Worm (Caenorhabditis elegans) whole organism, mixed stage, embryonic: Measurements from ENCODE around the gene lido-6.

Experiments used
- M03D4.4 ChIP-seq: sonication (generic microtip); optimal IDR thresholded peaks from 2 replicates; lab custom pipeline; 2017; ENCODE audit warnings: mild to moderate bottlenecking, missing genetic modification characterization, missing compliant biosample characterization
- bed-3 ChIP-seq: fragments of 200-800 bp; sonication (Bioruptor generic); optimal IDR thresholded peaks from 3 replicates; lab custom pipeline; 2018; ENCODE audit warnings: mild to moderate bottlenecking, missing genetic modification characterization, moderate library complexity, missing compliant biosample characterization
- blmp-1 ChIP-seq: fragments of 150-350 bp; optimal IDR thresholded peaks from 2 replicates; lab custom pipeline; 2014; ENCODE audit warnings: missing biosample characterization, missing genetic modification characterization
- ceh-39 ChIP-seq: fragments of 150-350 bp; optimal IDR thresholded peaks from 2 replicates; lab custom pipeline; 2014; ENCODE audit warnings: missing biosample characterization, missing genetic modification characterization
- ceh-83 ChIP-seq: fragments of 200-800 bp; sonication (Bioruptor generic); optimal IDR thresholded peaks from 2 replicates; lab custom pipeline; 2018; ENCODE audit warnings: mild to moderate bottlenecking, missing genetic modification characterization, missing compliant biosample characterization
- cnd-1 ChIP-seq: fragments of 200-800 bp; sonication (Bioruptor generic); optimal IDR thresholded peaks from 2 replicates; lab custom pipeline; 2018; ENCODE audit warnings: mild to moderate bottlenecking, missing genetic modification characterization, missing compliant biosample characterization
- drap-1 ChIP-seq: fragments of 200-800 bp; sonication (Bioruptor generic); optimal IDR thresholded peaks from 3 replicates; lab custom pipeline; 2018; ENCODE audit warnings: mild to moderate bottlenecking, missing genetic modification characterization, missing compliant biosample characterization
- elt-1 ChIP-seq: sonication (generic microtip); optimal IDR thresholded peaks from 2 replicates; lab custom pipeline; 2017; ENCODE audit warnings: missing genetic modification characterization, mild to moderate bottlenecking, missing compliant biosample characterization, antibody characterized with exemption, moderate library complexity, borderline replicate concordance; ENCODE audit not compliant: insufficient read depth
- flh-1 ChIP-seq: fragments of 200-800 bp; sonication (Bioruptor generic); optimal IDR thresholded peaks from 2 replicates; lab custom pipeline; 2018; ENCODE audit warnings: mild to moderate bottlenecking, missing genetic modification characterization, moderate library complexity, missing compliant biosample characterization
- ham-2 ChIP-seq: fragments of 200-800 bp; sonication (Bioruptor generic); optimal IDR thresholded peaks from 2 replicates; lab custom pipeline; 2018; ENCODE audit warnings: mild to moderate bottlenecking, missing genetic modification characterization, missing compliant biosample characterization
- hlh-1 ChIP-seq: fragments of 150-350 bp; optimal IDR thresholded peaks from 2 replicates; lab custom pipeline; 2014; ENCODE audit warnings: missing biosample characterization, missing genetic modification reagents, missing genetic modification characterization
- lin-13 ChIP-seq: fragments of 150-350 bp; optimal IDR thresholded peaks from 2 replicates; lab custom pipeline; 2014; ENCODE audit warnings: missing biosample characterization, missing genetic modification characterization
- lin-32 ChIP-seq: fragments of 200-800 bp; sonication (Bioruptor generic); optimal IDR thresholded peaks from 2 replicates; lab custom pipeline; 2018; ENCODE audit warnings: mild to moderate bottlenecking, missing genetic modification characterization, missing compliant biosample characterization
- mab-5 ChIP-seq: fragments of 150-350 bp; optimal IDR thresholded peaks from 2 replicates; lab custom pipeline; 2014; ENCODE audit warnings: missing biosample characterization, missing genetic modification characterization
- mep-1 ChIP-seq: fragments of 150-350 bp; optimal IDR thresholded peaks from 2 replicates; lab custom pipeline; 2017; ENCODE audit warnings: missing biosample characterization, missing genetic modification reagents, missing genetic modification characterization, inconsistent platforms
- mls-2 ChIP-seq: sonication (generic microtip); optimal IDR thresholded peaks from 2 replicates; lab custom pipeline; 2016; ENCODE audit warnings: mild to moderate bottlenecking, missing genetic modification characterization, moderate library complexity, missing compliant biosample characterization
- nhr-12 ChIP-seq: fragments of 150-350 bp; optimal IDR thresholded peaks from 2 replicates; lab custom pipeline; 2014; ENCODE audit warnings: missing biosample characterization, missing genetic modification characterization
- nhr-2 ChIP-seq: fragments of 150-350 bp; optimal IDR thresholded peaks from 2 replicates; lab custom pipeline; 2014; ENCODE audit warnings: missing biosample characterization, missing genetic modification characterization
- nhr-237 ChIP-seq: fragments of 150-350 bp; optimal IDR thresholded peaks from 2 replicates; lab custom pipeline; 2014; ENCODE audit warnings: missing biosample characterization, missing genetic modification characterization
- nhr-76 ChIP-seq: sonication (generic microtip); optimal IDR thresholded peaks from 2 replicates; lab custom pipeline; 2017; ENCODE audit warnings: missing biosample characterization, missing genetic modification characterization
- pha-4 ChIP-seq: fragments of 150-350 bp; optimal IDR thresholded peaks from 2 replicates; lab custom pipeline; 2018; ENCODE audit warnings: missing biosample characterization, missing genetic modification reagents, missing genetic modification characterization
- sem-2 ChIP-seq: fragments of 200-800 bp; sonication (Bioruptor generic); optimal IDR thresholded peaks from 2 replicates; lab custom pipeline; 2018; ENCODE audit warnings: mild to moderate bottlenecking, missing genetic modification characterization, missing compliant biosample characterization
- snpc-4 ChIP-seq: fragments of 150-350 bp; optimal IDR thresholded peaks from 2 replicates; lab custom pipeline; 2014; ENCODE audit warnings: missing biosample characterization, missing genetic modification characterization
- tbx-8 ChIP-seq: fragments of 200-800 bp; sonication (Bioruptor generic); optimal IDR thresholded peaks from 2 replicates; lab custom pipeline; 2018; ENCODE audit warnings: mild to moderate bottlenecking, missing genetic modification characterization, moderate library complexity, missing compliant biosample characterization
- unc-39 ChIP-seq: fragments of 150-350 bp; optimal IDR thresholded peaks from 2 replicates; lab custom pipeline; 2014; ENCODE audit warnings: missing biosample characterization, missing genetic modification characterization
- unc-62 ChIP-seq: fragments of 150-350 bp; optimal IDR thresholded peaks from 2 replicates; lab custom pipeline; 2014; ENCODE audit warnings: missing biosample characterization, missing genetic modification reagents, missing genetic modification characterization
- zip-8 ChIP-seq: fragments of 150-350 bp; optimal IDR thresholded peaks from 2 replicates; lab custom pipeline; 2014; ENCODE audit warnings: missing biosample characterization, missing genetic modification characterization
- ztf-11 ChIP-seq: fragments of 150-350 bp; optimal IDR thresholded peaks from 2 replicates; lab custom pipeline; 2014; ENCODE audit warnings: missing biosample characterization, missing genetic modification characterization

The lido-6 gene

ce11 chrX:17146545-17146944, 31.6 kb upstream of the lido-6 start:
- TF ChIP-seq snpc-4 (tag; lab: Kevin White, UChicago) (no peak), ham-2 (no peak), mls-2 (tag; lab: Kevin White, UChicago) (no peak), tbx-8 (GFP tag; lab: Kevin White, UChicago) (no peak), ceh-83 (GFP tag; lab: Kevin White, UChicago) (no peak), elt-1 (tag; lab: Kevin White, UChicago) (no peak), cnd-1 (no peak)

ce11 chrX:17140447-17140846, 25.5 kb upstream of the lido-6 start:
- TF ChIP-seq ceh-39 (tag; lab: Kevin White, UChicago) (no peak), blmp-1 (no peak), mls-2 (tag; lab: Kevin White, UChicago) (no peak), pha-4 (tag; lab: Kevin White, UChicago) (no peak), ceh-83 (GFP tag; lab: Kevin White, UChicago) (no peak), nhr-2 (no peak), tbx-8 (GFP tag; lab: Kevin White, UChicago) (no peak), sem-2 (GFP tag; lab: Kevin White, UChicago) (no peak), lin-32 (GFP tag; lab: Kevin White, UChicago) (no peak), M03D4.4 (tag; lab: Kevin White, UChicago) (no peak)

DNA sequence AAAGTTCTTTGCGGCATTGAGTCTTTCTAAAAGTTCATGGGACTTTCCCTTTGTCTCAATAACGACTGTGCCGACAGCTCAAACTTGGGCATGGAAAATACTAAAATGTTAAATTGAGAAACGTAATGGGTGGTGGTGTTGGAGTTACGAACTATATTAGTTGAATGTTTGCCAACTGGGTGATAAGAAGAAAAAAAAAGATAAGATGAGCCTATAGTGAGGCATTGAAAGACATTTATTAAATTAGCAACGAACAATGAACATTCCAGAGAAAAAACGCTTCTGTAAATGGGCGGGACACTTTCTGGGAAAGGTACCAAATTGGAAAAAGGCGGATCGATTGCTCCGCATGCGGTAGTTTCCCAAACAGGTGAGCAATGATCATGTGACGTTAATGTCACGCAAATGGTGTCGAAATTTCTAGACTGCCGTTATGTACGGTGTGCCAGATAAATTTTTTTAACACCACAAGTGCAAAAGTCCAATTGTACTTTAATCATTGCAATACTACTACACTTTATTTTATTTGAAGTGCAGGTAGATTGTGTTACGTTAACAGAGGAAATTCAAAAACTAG, 24.3 kb upstream of the lido-6 start:
- TF ChIP-seq drap-1 (GFP tag; lab: Kevin White, UChicago) (no peak), ztf-11 (no peak), elt-1 (tag; lab: Kevin White, UChicago) (no peak), flh-1 (GFP tag; lab: Kevin White, UChicago) (no peak), blmp-1 (no peak)

DNA sequence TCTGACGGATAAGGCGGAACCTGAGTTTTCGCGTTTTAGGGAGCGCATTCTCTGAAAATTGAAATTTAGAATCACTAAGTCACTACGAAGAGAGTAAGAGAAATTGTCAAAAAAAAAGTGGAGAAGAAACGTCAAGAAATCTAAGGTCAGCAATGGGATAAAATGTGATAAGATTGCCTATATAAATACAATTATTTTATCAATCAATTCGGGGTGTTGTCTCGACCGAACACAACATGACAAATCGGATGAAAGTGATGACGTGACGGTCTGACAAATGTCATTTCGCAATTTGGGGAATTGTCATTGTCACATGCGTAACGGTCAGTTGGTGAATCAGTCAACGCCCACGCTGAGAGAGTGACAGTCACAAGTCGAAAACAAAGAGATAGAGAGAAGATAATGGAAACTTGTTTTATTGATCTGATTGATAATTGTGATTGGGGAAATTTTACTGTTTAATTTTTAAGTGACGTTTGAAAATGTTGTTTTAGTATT, 23.1 kb upstream of the lido-6 start, which contains the start of gene cnp-3:
cnp-3 (minus strand) TSS at position 51 of the 498 bp plus-strand sequence.
- no peak for TF ChIP-seq drap-1 (GFP tag; lab: Kevin White, UChicago)
- TF ChIP-seq unc-62, result peak; percentile 59

DNA sequence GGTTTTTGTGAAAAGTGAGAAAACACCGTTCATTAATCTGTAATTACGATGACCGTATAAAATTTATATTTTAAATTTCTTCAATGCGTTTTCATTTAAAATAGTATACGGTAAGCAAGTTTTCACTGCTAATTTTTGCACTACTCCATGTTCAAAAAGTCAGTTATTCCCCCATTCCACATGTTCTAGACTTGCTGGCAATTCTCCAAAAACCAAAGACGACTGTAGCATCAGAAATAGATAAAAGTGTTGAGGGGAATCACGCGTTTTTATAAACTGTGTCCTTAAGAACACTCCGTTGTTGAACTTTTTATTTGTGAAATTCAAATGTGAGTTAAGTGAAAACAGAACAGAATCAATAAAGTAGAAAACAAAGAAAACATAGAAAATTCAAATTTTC, 20.7 kb upstream of the lido-6 start:
- TF ChIP-seq mep-1, result no peak
- TF ChIP-seq unc-62, result no peak
- no peak for TF ChIP-seq nhr-237 (tag; lab: Kevin White, UChicago)

- TF ChIP-seq pha-4 (tag; lab: Kevin White, UChicago) (no peak), unc-39 (tag; lab: Kevin White, UChicago) (no peak), blmp-1 (no peak), tbx-8 (GFP tag; lab: Kevin White, UChicago) (no peak), nhr-237 (tag; lab: Kevin White, UChicago) (no peak), mab-5 (no peak), hlh-1 (tag; lab: Kevin White, UChicago) (no peak), mls-2 (tag; lab: Kevin White, UChicago) (no peak), ceh-83 (GFP tag; lab: Kevin White, UChicago) (no peak), nhr-76 (tag; lab: Kevin White, UChicago) (no peak), ham-2 (no peak), zip-8 (tag; lab: Kevin White, UChicago) (no peak), elt-1 (tag; lab: Kevin White, UChicago) (no peak), bed-3 (GFP tag; lab: Kevin White, UChicago) (no peak), cnd-1 (no peak), nhr-12 (tag; lab: Kevin White, UChicago) (no peak), ceh-39 (tag; lab: Kevin White, UChicago) (no peak), lin-13 (no peak)
These were observed 19.4 kb upstream of the lido-6 start, which contains the start of gene K09E3.7 for ce11 chrX:17134427-17134826. TSS of gene K09E3.7 (minus strand) at chrX:17134527.
